Fruit fly (Drosophila melanogaster) whole organism, embryonic: ENCODE results near the gene GlcAT-P.

Source experiments
- Antp ChIP-seq: fragments of 200-800 bp; sonication (Bioruptor generic); optimal IDR thresholded peaks from 3 replicates; lab custom pipeline; 2016; ENCODE audit warnings: missing biosample characterization, missing genetic modification characterization
- Atf6 ChIP-seq: fragments of 200-800 bp; sonication (Bioruptor generic); IDR thresholded peaks from 2 replicates; pipeline ENCODE4 v1.3.6; 2022; ENCODE audit warnings: missing biosample characterization, missing genetic modification characterization
- CG10321 ChIP-seq: fragments of 200-800 bp; sonication (Bioruptor generic); IDR thresholded peaks from 2 replicates; pipeline ENCODE4 v1.3.6; 2022; ENCODE audit warnings: missing biosample characterization, missing genetic modification characterization
- CG10431 ChIP-seq: fragments of 200-800 bp; sonication (Bioruptor generic); optimal IDR thresholded peaks from 3 replicates; lab custom pipeline; 2018; ENCODE audit warnings: missing biosample characterization, mild to moderate bottlenecking, missing genetic modification characterization
- CG12071 ChIP-seq: fragments of 200-800 bp; sonication (Bioruptor generic); optimal IDR thresholded peaks from 3 replicates; lab custom pipeline; 2018; ENCODE audit warnings: missing biosample characterization, mild to moderate bottlenecking, missing genetic modification characterization
- CG12769 ChIP-seq: fragments of 200-800 bp; sonication (Bioruptor generic); optimal IDR thresholded peaks from 2 replicates; lab custom pipeline; 2019; ENCODE audit warnings: missing biosample characterization, mild to moderate bottlenecking, missing genetic modification characterization, moderate library complexity
- CG16779 ChIP-seq: fragments of 200-800 bp; sonication (Bioruptor generic); IDR thresholded peaks from 2 replicates; pipeline ENCODE4 v1.3.6; 2022; ENCODE audit warnings: missing biosample characterization, missing genetic modification characterization
- CG17359 ChIP-seq: fragments of 200-800 bp; sonication (Bioruptor generic); optimal IDR thresholded peaks from 3 replicates; lab custom pipeline; 2018; ENCODE audit warnings: missing biosample characterization, mild to moderate bottlenecking, missing genetic modification characterization, moderate library complexity
- CG1832 ChIP-seq: fragments of 200-800 bp; sonication (Bioruptor generic); optimal IDR thresholded peaks from 2 replicates; lab custom pipeline; 2017; ENCODE audit warnings: missing biosample characterization, mild to moderate bottlenecking, missing genetic modification characterization, inconsistent platforms
- CG31441 ChIP-seq: fragments of 200-800 bp; sonication (Bioruptor generic); IDR thresholded peaks from 2 replicates; pipeline ENCODE4 v1.3.6; 2022; ENCODE audit warnings: missing biosample characterization, missing genetic modification characterization
- CG32532 ChIP-seq: fragments of 200-800 bp; sonication (Bioruptor generic); IDR thresholded peaks from 2 replicates; pipeline ENCODE4 v1.3.6; 2022; ENCODE audit warnings: missing biosample characterization, missing genetic modification characterization
- CG32772 ChIP-seq: fragments of 200-800 bp; sonication (Bioruptor generic); IDR thresholded peaks from 2 replicates; pipeline ENCODE4 v1.3.6; 2022; ENCODE audit warnings: missing biosample characterization, missing genetic modification characterization
- CG34376 ChIP-seq: fragments of 200-800 bp; sonication (Bioruptor generic); optimal IDR thresholded peaks from 2 replicates; lab custom pipeline; 2018; ENCODE audit warnings: missing biosample characterization, mild to moderate bottlenecking, missing genetic modification characterization
- CG42726 ChIP-seq: fragments of 200-800 bp; sonication (Bioruptor generic); IDR thresholded peaks from 2 replicates; pipeline ENCODE4 v1.3.6; 2022; ENCODE audit warnings: missing biosample characterization, missing genetic modification characterization; ENCODE audit not compliant: partially characterized antibody
- CG4404 ChIP-seq: fragments of 200-800 bp; sonication (Bioruptor generic); IDR thresholded peaks from 2 replicates; pipeline ENCODE4 v1.3.6; 2022; ENCODE audit warnings: missing biosample characterization, missing genetic modification characterization
- CG4820 ChIP-seq: fragments of 200-800 bp; sonication (Bioruptor generic); optimal IDR thresholded peaks from 3 replicates; lab custom pipeline; 2016; ENCODE audit warnings: missing biosample characterization, missing genetic modification characterization
- CG6254 ChIP-seq: fragments of 200-800 bp; sonication (Bioruptor generic); optimal IDR thresholded peaks from 3 replicates; lab custom pipeline; 2017; ENCODE audit warnings: mild to moderate bottlenecking, missing biosample characterization, missing genetic modification reagents, missing genetic modification characterization
- CG7357 ChIP-seq: fragments of 200-800 bp; sonication (Bioruptor generic); IDR thresholded peaks from 3 replicates; pipeline ENCODE4 v1.3.6; 2022; ENCODE audit warnings: missing biosample characterization, missing genetic modification characterization
- Doc3 ChIP-seq: fragments of 200-800 bp; sonication (Bioruptor generic); IDR thresholded peaks from 3 replicates; pipeline ENCODE4 v1.3.6; 2022; ENCODE audit warnings: missing biosample characterization, missing genetic modification characterization; ENCODE audit not compliant: partially characterized antibody
- Med ChIP-seq: fragments of 200-800 bp; sonication (Bioruptor generic); peaks from one replicate; lab custom pipeline; 2016; ENCODE audit warnings: missing biosample characterization, missing genetic modification characterization, mild to moderate bottlenecking, inconsistent platforms, moderate library complexity
- Sry-δ ChIP-seq: fragments of 200-800 bp; sonication (Bioruptor generic); optimal IDR thresholded peaks from 2 replicates; lab custom pipeline; 2016; ENCODE audit warnings: missing biosample characterization, missing genetic modification characterization
- Trl ChIP-seq, 3 experiments: fragments of >200 bp in 2 of 3; fragments of 200-800 bp in 1 of 3; sonication (Bioruptor generic) in 1 of 3; optimal IDR thresholded peaks; 2 replicates in 1 of 3; 3 replicates in 2 of 3; lab custom pipeline; 2016 to 2017; ENCODE audit warnings: missing biosample characterization in 1 of 3, missing genetic modification characterization in 1 of 3
- ase ChIP-seq: fragments of 200-800 bp; sonication (Bioruptor generic); IDR thresholded peaks from 3 replicates; pipeline ENCODE4 v1.3.6; 2022; ENCODE audit warnings: missing biosample characterization, missing genetic modification characterization
- caup ChIP-seq: fragments of 200-800 bp; sonication (Bioruptor generic); optimal IDR thresholded peaks from 3 replicates; lab custom pipeline; 2017; ENCODE audit warnings: missing biosample characterization, mild to moderate bottlenecking, missing genetic modification characterization, moderate library complexity; ENCODE audit not compliant: severe bottlenecking
- chinmo ChIP-seq: fragments of 200-800 bp; sonication (Bioruptor generic); IDR thresholded peaks from 4 replicates; pipeline ENCODE4 v1.3.6; 2022; ENCODE audit warnings: missing biosample characterization, missing genetic modification characterization; ENCODE audit not compliant: partially characterized antibody
- croc ChIP-seq: fragments of 200-800 bp; sonication (Bioruptor generic); conservative IDR thresholded peaks from 3 replicates; pipeline ENCODE4 v1.3.6; 2022; ENCODE audit warnings: missing biosample characterization, missing genetic modification characterization
- crol ChIP-seq: fragments of 200-800 bp; sonication (Bioruptor generic); IDR thresholded peaks from 2 replicates; pipeline ENCODE4 v1.3.6; 2022; ENCODE audit warnings: missing biosample characterization, missing genetic modification characterization
- dimm ChIP-seq: fragments of 200-800 bp; sonication (Bioruptor generic); IDR thresholded peaks from 2 replicates; pipeline ENCODE4 v1.3.6; 2022; ENCODE audit warnings: missing biosample characterization, missing genetic modification characterization
- exex ChIP-seq: fragments of 200-800 bp; sonication (Bioruptor generic); optimal IDR thresholded peaks from 4 replicates; lab custom pipeline; 2018; ENCODE audit warnings: missing biosample characterization, mild to moderate bottlenecking, missing genetic modification characterization, moderate library complexity
- gce ChIP-seq: fragments of 200-800 bp; sonication (Bioruptor generic); IDR thresholded peaks from 3 replicates; pipeline ENCODE4 v1.3.6; 2022; ENCODE audit warnings: missing biosample characterization, missing genetic modification characterization
- grn ChIP-seq: fragments of 200-800 bp; sonication (Bioruptor generic); optimal IDR thresholded peaks from 3 replicates; lab custom pipeline; 2017; ENCODE audit warnings: missing biosample characterization, missing genetic modification characterization
- gro ChIP-seq: fragments of 200-800 bp; sonication (Bioruptor generic); optimal IDR thresholded peaks from 2 replicates; lab custom pipeline; 2016; ENCODE audit warnings: missing biosample characterization, missing genetic modification characterization
- h ChIP-seq: fragments of >200 bp; optimal IDR thresholded peaks from 2 replicates; lab custom pipeline; 2017
- hkb ChIP-seq, 2 experiments: fragments of 200-800 bp in 1 of 2; fragments of >200 bp in 1 of 2; sonication (Bioruptor generic) in 1 of 2; IDR thresholded peaks in 1 of 2; optimal IDR thresholded peaks in 1 of 2; 2 replicates each; pipeline versions ENCODE4 v1.3.6 to Lab custom; 2017 to 2022; ENCODE audit warnings: missing biosample characterization in 1 of 2, missing genetic modification characterization in 1 of 2
- lab ChIP-seq: fragments of 200-800 bp; sonication (Bioruptor generic); optimal IDR thresholded peaks from 3 replicates; lab custom pipeline; 2017; ENCODE audit warnings: missing biosample characterization, missing genetic modification characterization, mild to moderate bottlenecking, moderate library complexity, missing genetic modification reagents
- mirr ChIP-seq: fragments of 200-800 bp; sonication (Bioruptor generic); optimal IDR thresholded peaks from 3 replicates; lab custom pipeline; 2018; ENCODE audit warnings: missing biosample characterization, mild to moderate bottlenecking, missing genetic modification characterization
- pho ChIP-seq: fragments of 200-800 bp; sonication (Bioruptor generic); optimal IDR thresholded peaks from 2 replicates; lab custom pipeline; 2016; ENCODE audit warnings: missing biosample characterization, missing genetic modification characterization
- ranshi ChIP-seq: fragments of 200-800 bp; sonication (Bioruptor generic); IDR thresholded peaks from 2 replicates; pipeline ENCODE4 v1.3.6; 2022; ENCODE audit warnings: missing biosample characterization, missing genetic modification characterization
- rib ChIP-seq: fragments of 200-800 bp; sonication (Bioruptor generic); IDR thresholded peaks from 2 replicates; pipeline ENCODE4 v1.3.6; 2022; ENCODE audit warnings: missing biosample characterization, missing genetic modification characterization
- sens-2 ChIP-seq: fragments of 200-800 bp; sonication (Bioruptor generic); IDR thresholded peaks from 2 replicates; pipeline ENCODE4 v1.3.6; 2022; ENCODE audit warnings: missing biosample characterization, missing genetic modification characterization
- seq ChIP-seq: fragments of 200-800 bp; sonication (Bioruptor generic); IDR thresholded peaks from 2 replicates; pipeline ENCODE4 v1.3.6; 2022; ENCODE audit warnings: missing biosample characterization, missing genetic modification characterization
- slbo ChIP-seq: fragments of 200-800 bp; sonication (Bioruptor generic); IDR thresholded peaks from 2 replicates; pipeline ENCODE4 v1.3.6; 2022; ENCODE audit warnings: missing biosample characterization, missing genetic modification characterization
- stc ChIP-seq: fragments of 200-800 bp; sonication (Bioruptor generic); IDR thresholded peaks from 2 replicates; pipeline ENCODE4 v1.3.6; 2022; ENCODE audit warnings: missing biosample characterization, missing genetic modification characterization
- sug ChIP-seq: fragments of 200-800 bp; optimal IDR thresholded peaks from 2 replicates; lab custom pipeline; 2019; ENCODE audit warnings: missing biosample characterization, mild to moderate bottlenecking, missing genetic modification characterization, moderate library complexity
- twi ChIP-seq: fragments of 200-800 bp; optimal IDR thresholded peaks from 2 replicates; lab custom pipeline; 2019; ENCODE audit warnings: missing biosample characterization, mild to moderate bottlenecking, missing genetic modification characterization, moderate library complexity
- vvl ChIP-seq: fragments of 200-800 bp; sonication (Bioruptor generic); IDR thresholded peaks from 2 replicates; pipeline ENCODE4 v1.3.6; 2022; ENCODE audit warnings: missing biosample characterization, missing genetic modification characterization
- zf30C ChIP-seq: fragments of 200-800 bp; sonication (Bioruptor generic); optimal IDR thresholded peaks from 3 replicates; lab custom pipeline; 2018; ENCODE audit warnings: missing biosample characterization, mild to moderate bottlenecking, missing genetic modification characterization

Gene GlcAT-P

DNA sequence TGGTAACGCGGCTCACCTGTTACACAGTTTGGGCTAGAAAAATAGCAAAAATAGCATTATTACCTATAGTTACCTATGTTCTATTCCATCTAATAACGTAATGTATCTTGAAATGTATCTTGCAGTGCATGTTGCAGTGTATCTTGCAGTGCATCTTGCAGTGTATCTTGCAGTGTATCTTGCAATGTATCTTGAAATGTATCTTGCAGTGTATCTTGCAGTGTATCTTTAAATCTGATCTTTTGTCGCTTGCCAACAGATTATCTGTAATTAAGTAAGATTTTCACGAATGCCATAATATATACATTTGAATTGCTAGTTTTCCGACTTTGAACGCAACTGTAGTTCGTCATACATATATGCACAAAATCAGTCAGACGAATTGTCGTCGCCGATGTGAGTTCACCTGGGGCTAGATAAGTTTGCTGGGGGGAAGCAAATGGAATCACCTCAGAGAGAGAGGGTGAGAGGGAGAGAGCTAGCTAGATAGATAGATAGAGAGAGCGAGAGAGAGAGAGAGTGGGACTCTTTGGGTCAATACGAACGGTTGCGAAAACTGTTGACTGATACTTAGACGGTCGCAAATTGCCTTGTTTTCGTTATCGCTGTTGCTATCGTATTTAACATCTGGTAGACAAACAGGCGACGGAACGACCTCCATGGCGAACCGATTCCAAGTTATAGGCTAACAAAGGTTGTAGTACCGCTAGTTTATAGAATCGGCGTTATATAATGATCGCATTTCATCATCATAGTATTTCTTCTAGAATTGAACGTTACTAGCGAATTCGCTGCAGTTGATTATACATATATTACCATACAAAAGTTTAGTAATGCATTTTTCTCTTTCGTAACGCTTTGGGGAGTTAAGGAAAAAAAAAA is 45.3 kb upstream of the GlcAT-P start (continued):
- TF ChIP-seq CG10431 (GFP tag; lab: Kevin White, UChicago) (no peak), croc (GFP tag; lab: Robert Waterston, UW) (no peak), zf30C (peak; percentile 78), crol (GFP tag; lab: Robert Waterston, UW) (peak; percentile 76), caup (GFP tag; lab: Kevin White, UChicago) (peak; percentile 8), CG4820 (GFP tag; lab: Kevin White, UChicago) (no peak), pho (peak; percentile 7), CG17359 (peak; percentile 23), hkb (optimal IDR thresholded peaks at IDR 0.05; lab: Kevin White, UChicago) (no peak), hkb (GFP tag; IDR thresholded peaks at IDR 0.05; lab: Robert Waterston, UW) (peak; percentile 45; the same call in 1 of the 2 replicates), CG42726 (GFP tag; lab: Robert Waterston, UW) (no peak), chinmo (GFP tag; lab: Robert Waterston, UW) (0 out of 4 replicates have a peak, but pooled peaks have one; percentile 33), Trl (optimal IDR thresholded peaks at IDR 0.05; lab: Kevin White, UChicago) (peak; percentile 68 to 78), Trl (GFP tag; optimal IDR thresholded peaks at IDR 0.05; lab: Kevin White, UChicago) (no peak), CG1832 (GFP tag; lab: Kevin White, UChicago) (peak; percentile 56), Med (GFP tag; lab: Kevin White, UChicago) (peak; percentile 92), CG12769 (tag; lab: Kevin White, UChicago) (peak; percentile 26), CG34376 (peak; percentile 37), CG32772 (GFP tag; lab: Robert Waterston, UW) (no peak), CG7357 (GFP tag; lab: Robert Waterston, UW) (no peak), ase (GFP tag; lab: Robert Waterston, UW) (peak; percentile 40; the same call in 1 of the 3 replicates), h (lab: Kevin White, UChicago) (no peak), CG31441 (GFP tag; lab: Robert Waterston, UW) (no peak), lab (GFP tag; lab: Kevin White, UChicago) (peak; percentile 56), Atf6 (GFP tag; lab: Robert Waterston, UW) (peak; percentile 45; the same call in 1 of the 2 replicates), exex (tag; lab: Kevin White, UChicago) (peak; percentile 61), rib (peak; percentile 75), mirr (GFP tag; lab: Kevin White, UChicago) (peak; percentile 85), CG16779 (GFP tag; lab: Robert Waterston, UW) (0 out of 2 replicates have a peak, but pooled peaks have one; percentile 10), CG4404 (GFP tag; lab: Robert Waterston, UW) (no peak), Sry-δ (no peak), gro (no peak), sens-2 (0 out of 2 replicates have a peak, but pooled peaks have one; percentile 12), CG6254 (GFP tag; lab: Kevin White, UChicago) (no peak), seq (GFP tag; lab: Robert Waterston, UW) (peak; percentile 26; the same call in 1 of the 2 replicates), gce (0 out of 3 replicates have a peak, but pooled peaks have one; percentile 14), slbo (GFP tag; lab: Robert Waterston, UW) (peak; percentile 24; the same call in 1 of the 2 replicates), grn (GFP tag; lab: Kevin White, UChicago) (peak; percentile 64), twi (tag; lab: Kevin White, UChicago) (no peak), CG12071 (GFP tag; lab: Kevin White, UChicago) (no peak), ranshi (no peak), sug (tag; lab: Kevin White, UChicago) (peak; percentile 93), vvl (GFP tag; lab: Robert Waterston, UW) (peak; percentile 9; the same call in 1 of the 2 replicates), dimm (GFP tag; lab: Robert Waterston, UW) (no peak), Antp (no peak), CG10321 (GFP tag; lab: Robert Waterston, UW) (no peak), Doc3 (no peak), stc (GFP tag; lab: Robert Waterston, UW) (0 out of 2 replicates have a peak, but pooled peaks have one; percentile 22), CG32532 (GFP tag; lab: Robert Waterston, UW) (peak; percentile 38; the same call in 1 of the 2 replicates)
